Worm (Caenorhabditis elegans) whole organism, young adult: Measurements from ENCODE around the gene R07E5.11.

Experiments
- F49E8.2 ChIP-seq: sonication (generic microtip); optimal IDR thresholded peaks from 3 replicates; lab custom pipeline; 2017; ENCODE audit warnings: missing genetic modification characterization, mild to moderate bottlenecking, missing compliant biosample characterization, antibody characterized with exemption, moderate library complexity; ENCODE audit not compliant: insufficient read depth
- F57C9.4 ChIP-seq: sonication (generic microtip); optimal IDR thresholded peaks from 2 replicates; lab custom pipeline; 2017; ENCODE audit warnings: mild to moderate bottlenecking, missing genetic modification characterization, missing compliant biosample characterization
- atf-7 ChIP-seq: sonication (generic microtip); optimal IDR thresholded peaks from 2 replicates; lab custom pipeline; 2017; ENCODE audit warnings: mild to moderate bottlenecking, missing genetic modification characterization, missing compliant biosample characterization
- athp-1 ChIP-seq: sonication (generic microtip); optimal IDR thresholded peaks from 2 replicates; lab custom pipeline; 2017; ENCODE audit warnings: mild to moderate bottlenecking, missing genetic modification characterization, missing compliant biosample characterization
- cebp-2 ChIP-seq: fragments of 200-800 bp; sonication (Bioruptor generic); IDR thresholded peaks from 2 replicates; pipeline ENCODE4 v1.3.6; 2022; ENCODE audit warnings: missing genetic modification characterization, missing compliant biosample characterization
- fkh-3 ChIP-seq: sonication (generic microtip); optimal IDR thresholded peaks from 2 replicates; lab custom pipeline; 2016; ENCODE audit warnings: mild to moderate bottlenecking, missing genetic modification characterization, missing compliant biosample characterization
- hmg-20 ChIP-seq: fragments of 200-800 bp; sonication (Bioruptor generic); IDR thresholded peaks from 2 replicates; pipeline ENCODE4 v1.3.6; 2022; ENCODE audit warnings: missing genetic modification reagents, missing genetic modification characterization, missing compliant biosample characterization
- nhr-27 ChIP-seq: fragments of 200-800 bp; sonication (Bioruptor generic); optimal IDR thresholded peaks from 2 replicates; lab custom pipeline; 2018; ENCODE audit warnings: mild to moderate bottlenecking, missing genetic modification characterization, moderate library complexity, missing compliant biosample characterization
- rcor-1 ChIP-seq: fragments of 200-800 bp; sonication (Bioruptor generic); IDR thresholded peaks from 2 replicates; pipeline ENCODE4 v1.3.6; 2022; ENCODE audit warnings: missing genetic modification reagents, missing genetic modification characterization, missing compliant biosample characterization
- snpc-4 ChIP-seq, 5 experiments: fragments of 150-350 bp in 1 of 5; sonication (generic microtip) in 4 of 5; optimal IDR thresholded peaks; 2 replicates each; lab custom pipeline; 2014 to 2018; ENCODE audit warnings: missing genetic modification characterization in 5 of 5, missing biosample characterization in 3 of 5, antibody characterized with exemption in 2 of 5, mild to moderate bottlenecking in 2 of 5, missing compliant biosample characterization in 2 of 5, missing genotype in 2 of 5, moderate library complexity in 2 of 5, missing genetic modification reagents in 1 of 5
- unc-62 ChIP-seq: fragments of 150-350 bp; optimal IDR thresholded peaks from 2 replicates; lab custom pipeline; 2014; ENCODE audit warnings: missing biosample characterization, missing genetic modification reagents, missing genetic modification characterization
- zfh-2 ChIP-seq: fragments of 200-800 bp; sonication (Bioruptor generic); conservative IDR thresholded peaks from 2 replicates; pipeline ENCODE4 v1.3.6; 2022; ENCODE audit warnings: missing genetic modification reagents, missing genetic modification characterization, missing compliant biosample characterization
- ztf-28 ChIP-seq: fragments of 200-800 bp; sonication (Bioruptor generic); IDR thresholded peaks from 2 replicates; pipeline ENCODE4 v1.3.6; 2022; ENCODE audit warnings: missing genetic modification reagents, missing genetic modification characterization, missing compliant biosample characterization

DNA sequence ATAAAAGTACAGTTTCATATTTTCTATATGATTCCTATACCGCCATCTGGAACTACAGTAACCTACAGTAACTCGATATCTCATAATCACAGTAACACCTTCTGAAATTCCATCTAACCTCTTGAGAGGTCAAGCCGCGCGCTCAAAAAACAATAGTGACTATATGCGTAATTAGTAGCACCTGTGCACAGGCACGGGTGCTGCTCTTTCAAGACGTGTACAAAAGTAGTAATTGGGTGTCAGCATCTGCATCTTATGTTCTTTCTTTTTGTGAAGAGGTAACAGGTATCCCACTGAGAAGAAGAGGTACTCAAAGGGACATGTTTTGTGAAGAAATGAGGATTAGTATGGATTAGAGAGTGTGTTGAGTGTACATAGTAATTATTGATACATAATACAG, 46.3 kb upstream of the R07E5.11 start:
- TF ChIP-seq F49E8.2 (tag; lab: Kevin White, UChicago) = no peak
- TF ChIP-seq fkh-3 (tag; lab: Kevin White, UChicago) = no peak
- TF ChIP-seq nhr-27 (tag; lab: Kevin White, UChicago) = no peak
- TF ChIP-seq snpc-4 (GFP tag; optimal IDR thresholded peaks at IDR 0.05; lab: Kevin White, UChicago) = no peak
- TF ChIP-seq snpc-4 (tag; optimal IDR thresholded peaks at IDR 0.05; lab: Kevin White, UChicago) = no peak
- no peak for TF ChIP-seq atf-7 (tag; lab: Kevin White, UChicago)
- TF ChIP-seq zfh-2 (GFP tag; lab: Robert Waterston, UW) = no peak
- no peak for TF ChIP-seq cebp-2
- TF ChIP-seq ztf-28 (GFP tag; lab: Robert Waterston, UW) = no peak
- no peak for TF ChIP-seq athp-1 (tag; lab: Kevin White, UChicago)
- TF ChIP-seq F57C9.4 = no peak
- TF ChIP-seq unc-62 = no peak
- no peak for TF ChIP-seq hmg-20 (GFP tag; lab: Robert Waterston, UW)
- no peak for TF ChIP-seq rcor-1 (GFP tag; lab: Robert Waterston, UW)
